Fruit fly (Drosophila melanogaster) whole organism, prepupa: ENCODE results near the gene CG32846.

Source experiments
- CG32006 ChIP-seq: fragments of 200-800 bp; sonication (Bioruptor generic); optimal IDR thresholded peaks from 3 replicates; lab custom pipeline; 2017; ENCODE audit warnings: missing biosample characterization, mild to moderate bottlenecking, missing genetic modification characterization
- CG4318 ChIP-seq: fragments of 200-800 bp; sonication (Bioruptor generic); optimal IDR thresholded peaks from 3 replicates; lab custom pipeline; 2017; ENCODE audit warnings: missing biosample characterization, mild to moderate bottlenecking, missing genetic modification characterization
- CG6792 ChIP-seq: fragments of 200-800 bp; sonication (Bioruptor generic); optimal IDR thresholded peaks from 3 replicates; lab custom pipeline; 2016; ENCODE audit warnings: missing biosample characterization, missing genetic modification characterization
- CG7368 ChIP-seq: fragments of 200-800 bp; sonication (Bioruptor generic); optimal IDR thresholded peaks from 3 replicates; lab custom pipeline; 2016; ENCODE audit warnings: missing biosample characterization, missing genetic modification characterization
- CG8319 ChIP-seq: fragments of 200-800 bp; sonication (Bioruptor generic); optimal IDR thresholded peaks from 3 replicates; lab custom pipeline; 2016; ENCODE audit warnings: missing biosample characterization, missing genetic modification characterization
- Ets96B ChIP-seq: fragments of 200-800 bp; optimal IDR thresholded peaks from 2 replicates; lab custom pipeline; 2019; ENCODE audit warnings: missing biosample characterization, mild to moderate bottlenecking, missing genetic modification characterization, moderate library complexity
- Gug ChIP-seq: fragments of 200-800 bp; sonication (Bioruptor generic); IDR thresholded peaks from 2 replicates; pipeline ENCODE4 v1.3.6; 2022; ENCODE audit warnings: missing biosample characterization, missing genetic modification characterization
- Hr39 ChIP-seq: fragments of 200-800 bp; sonication (Bioruptor generic); optimal IDR thresholded peaks from 2 replicates; lab custom pipeline; 2016; ENCODE audit warnings: missing biosample characterization, missing genetic modification characterization
- Sox14 ChIP-seq: fragments of 200-800 bp; sonication (Bioruptor generic); optimal IDR thresholded peaks from 3 replicates; lab custom pipeline; 2016; ENCODE audit warnings: missing biosample characterization, missing genetic modification characterization
- achi ChIP-seq: fragments of 200-800 bp; sonication (Bioruptor generic); optimal IDR thresholded peaks from 3 replicates; lab custom pipeline; 2016; ENCODE audit warnings: missing biosample characterization, missing genetic modification characterization
- lz ChIP-seq: fragments of 200-800 bp; sonication (Bioruptor generic); optimal IDR thresholded peaks from 3 replicates; lab custom pipeline; 2016; ENCODE audit warnings: missing biosample characterization, missing genetic modification characterization
- net ChIP-seq: fragments of 200-800 bp; sonication (Bioruptor generic); optimal IDR thresholded peaks from 3 replicates; lab custom pipeline; 2016; ENCODE audit warnings: missing biosample characterization, missing genetic modification characterization
- vri ChIP-seq: fragments of 200-800 bp; sonication (Bioruptor generic); optimal IDR thresholded peaks from 3 replicates; lab custom pipeline; 2016; ENCODE audit warnings: missing biosample characterization, mild to moderate bottlenecking, missing genetic modification characterization

DNA sequence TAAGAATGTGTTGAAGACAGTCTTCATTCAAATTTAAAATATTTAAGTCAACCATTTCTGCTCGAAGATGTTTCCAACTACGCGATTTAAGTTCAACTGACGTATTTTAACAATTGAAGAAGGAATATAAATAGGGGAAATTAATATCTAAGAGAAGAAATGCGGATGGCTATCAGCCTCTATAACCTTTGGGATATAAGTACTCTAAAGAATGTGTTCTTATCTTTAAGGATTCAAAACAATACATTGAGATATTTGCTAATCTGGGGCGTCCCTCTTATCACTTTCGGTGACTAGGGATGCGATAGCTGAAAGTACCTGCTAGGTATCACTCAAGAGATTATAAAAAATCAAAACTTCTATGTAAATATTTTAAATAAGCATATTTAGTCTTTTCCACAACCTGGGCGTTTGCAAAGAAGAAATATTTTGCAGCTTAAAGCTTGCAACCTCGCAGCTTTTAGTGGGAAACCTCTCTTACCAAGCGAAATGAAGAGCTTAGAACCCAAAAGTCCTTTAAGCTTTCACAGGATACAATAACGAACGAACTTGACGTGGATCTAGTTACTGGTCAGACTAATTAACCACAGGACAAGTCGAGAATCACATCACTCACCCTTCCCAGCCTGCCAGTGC lies 9.6 kb upstream of the CG32846 start, which contains the start of the genes CG34025 and Or63a:
- TF ChIP-seq Sox14 (GFP tag; lab: Kevin White, UChicago) (no peak), CG7368 (GFP tag; lab: Kevin White, UChicago) (no peak), CG32006 (GFP tag; lab: Kevin White, UChicago) (no peak), Ets96B (no peak), Gug (GFP tag; lab: Robert Waterston, UW) (no peak), CG6792 (GFP tag; lab: Kevin White, UChicago) (no peak), achi (no peak), CG4318 (GFP tag; lab: Kevin White, UChicago) (no peak), lz (GFP tag; lab: Kevin White, UChicago) (no peak), vri (GFP tag; lab: Kevin White, UChicago) (no peak), CG8319 (GFP tag; lab: Kevin White, UChicago) (no peak), Hr39 (GFP tag; lab: Kevin White, UChicago) (no peak), net (GFP tag; lab: Kevin White, UChicago) (no peak)
